Worm (Caenorhabditis elegans) whole organism, dauer: ENCODE data around the gene Y82E9BR.20.

Experiments used
- unc-62 ChIP-seq: sonication (generic microtip); optimal IDR thresholded peaks from 2 replicates; lab custom pipeline; 2017; ENCODE audit warnings: missing biosample characterization, missing genetic modification reagents, missing genetic modification characterization

Gene Y82E9BR.20

DNA sequence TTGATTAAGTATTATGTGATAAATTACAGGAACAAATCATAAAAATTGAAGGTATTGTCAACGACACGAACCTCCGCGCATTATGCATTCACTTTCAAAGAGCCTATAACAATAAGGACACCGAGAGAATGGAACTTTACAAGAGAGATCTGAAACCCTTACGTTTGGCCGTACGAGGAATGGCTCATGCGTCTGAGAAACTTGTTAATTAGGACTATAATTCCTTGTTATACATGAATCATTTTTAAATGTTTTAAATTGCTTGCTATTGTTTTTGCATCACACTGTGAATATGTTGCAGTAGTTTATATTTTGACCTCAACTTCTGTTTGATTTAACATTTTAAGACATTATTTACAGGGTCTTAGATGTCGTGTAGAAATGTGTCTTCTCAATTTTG is 28.9 kb downstream of the Y82E9BR.20 start, which contains the start of gene pals-18:
pals-18 (plus strand) TSS at position 301 of the 400 bp plus-strand sequence.
- no peak for TF ChIP-seq unc-62 (GFP tag; lab: Kevin White, UChicago)

DNA sequence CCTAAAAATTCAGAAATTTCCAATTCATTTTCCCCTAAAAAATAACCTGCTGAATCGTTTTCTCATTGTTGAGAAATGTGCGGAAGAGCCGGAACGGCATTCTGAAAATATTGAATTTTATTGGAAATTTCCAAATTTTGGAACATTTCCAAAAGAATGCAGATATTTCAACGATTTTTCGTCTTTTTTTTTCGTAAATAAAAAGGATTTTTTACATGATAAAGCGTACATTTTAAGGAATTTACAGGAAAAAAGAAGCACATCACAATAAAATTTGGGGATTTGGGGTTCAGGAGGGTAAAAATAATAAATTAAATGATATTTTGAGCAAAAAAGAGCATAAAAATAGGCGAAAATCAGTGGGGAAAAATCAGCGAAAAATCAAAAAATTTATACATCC is 34.9 kb downstream of the Y82E9BR.20 start, which contains the start of gene Y82E9BR.22:
Y82E9BR.22 (minus strand) TSS at position 101 of the 400 bp plus-strand sequence.
- TF ChIP-seq unc-62 (GFP tag; lab: Kevin White, UChicago), result no peak

DNA sequence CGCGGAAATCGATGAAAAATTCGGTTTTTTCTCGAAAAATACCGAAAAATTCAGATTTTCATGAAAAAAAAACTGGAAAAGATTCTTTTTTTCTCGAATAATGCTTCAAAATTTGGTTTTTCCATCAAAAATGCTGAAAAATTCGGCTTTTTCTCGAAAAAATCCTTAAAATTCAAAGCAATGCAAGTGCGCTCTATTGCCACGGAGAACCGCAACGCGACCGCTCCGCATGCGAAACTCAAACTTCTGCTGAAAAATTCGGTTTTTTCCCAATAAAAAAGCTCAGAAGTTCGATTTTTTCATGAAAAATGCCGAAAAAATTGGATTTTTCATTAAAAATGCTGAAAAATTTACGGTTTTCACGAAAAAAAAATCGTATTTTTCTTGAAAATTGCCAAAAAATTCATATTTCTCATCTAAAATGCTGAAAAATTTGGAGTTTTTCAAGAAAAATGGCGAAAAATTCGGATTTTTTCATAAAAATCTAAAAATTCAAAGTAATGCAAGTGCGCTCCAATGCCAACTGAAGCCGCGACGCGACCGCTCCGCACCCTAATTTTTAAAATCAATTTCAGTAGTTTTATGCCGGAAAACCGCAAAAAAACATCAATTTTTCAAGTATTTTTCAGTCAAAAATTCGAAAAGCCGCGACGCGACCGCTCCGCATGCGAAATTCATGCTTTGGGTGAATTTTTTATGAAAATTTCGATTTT is 39.1 kb downstream of the Y82E9BR.20 start:
- no peak for TF ChIP-seq unc-62 (GFP tag; lab: Kevin White, UChicago)

DNA sequence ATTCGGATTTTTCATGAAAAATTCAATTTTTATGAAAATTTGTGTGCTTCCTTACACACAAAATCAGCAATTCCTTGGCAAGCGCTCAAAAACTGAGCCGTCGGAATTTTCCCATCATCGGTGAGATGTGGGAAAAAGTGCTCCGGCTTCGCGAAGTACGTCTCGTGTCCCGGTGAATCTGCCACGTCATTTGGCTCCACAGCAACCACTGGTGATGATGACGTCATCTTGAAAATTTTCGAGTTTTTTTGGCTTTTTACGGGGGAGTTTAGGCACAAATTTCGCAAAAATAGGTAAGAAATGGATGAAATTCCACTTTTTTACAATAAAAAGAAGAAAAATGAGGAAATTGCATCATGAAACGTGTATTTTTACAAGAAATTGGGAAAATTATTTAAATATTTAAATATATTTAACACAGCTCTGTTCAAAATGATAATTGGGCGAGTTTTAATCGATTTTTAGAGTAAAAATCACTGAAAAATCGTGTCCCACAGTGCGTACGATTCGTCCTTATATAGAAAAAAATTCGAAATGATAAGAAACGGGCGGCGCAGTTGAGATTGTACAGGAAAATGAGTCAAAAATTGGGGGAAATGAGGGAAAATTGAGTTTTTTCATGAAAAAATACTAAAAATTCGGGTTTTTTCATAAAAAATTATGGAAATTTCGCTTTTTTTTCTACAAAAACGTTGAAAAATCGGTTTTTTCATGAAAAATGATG is 39.8 kb downstream of the Y82E9BR.20 start, which contains the start of gene Y82E9BR.14:
Y82E9BR.14 (minus strand) TSS at position 227 of the 724 bp plus-strand sequence.
- no peak for TF ChIP-seq unc-62 (GFP tag; lab: Kevin White, UChicago)

DNA sequence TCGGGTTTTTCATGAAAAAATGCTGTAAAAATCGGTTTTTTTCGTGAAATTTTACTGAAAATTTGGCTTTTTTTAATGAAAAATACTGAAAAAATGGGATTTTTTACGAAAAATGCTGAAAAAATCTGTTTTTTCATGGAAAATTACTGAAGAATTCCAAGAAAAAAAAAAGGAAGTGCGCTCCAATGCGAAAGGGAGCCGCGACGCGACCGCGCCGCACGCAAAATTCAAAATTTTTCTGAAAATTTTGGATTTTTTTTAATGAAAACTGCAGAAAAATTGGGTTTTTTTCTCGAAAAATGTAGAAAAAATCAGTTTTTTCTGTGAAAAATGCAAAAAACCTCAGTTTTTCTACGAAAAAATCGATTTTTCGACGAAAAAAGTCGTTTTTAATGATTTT is 42.4 kb downstream of the Y82E9BR.20 start:
- TF ChIP-seq unc-62 (GFP tag; lab: Kevin White, UChicago), result no peak

DNA sequence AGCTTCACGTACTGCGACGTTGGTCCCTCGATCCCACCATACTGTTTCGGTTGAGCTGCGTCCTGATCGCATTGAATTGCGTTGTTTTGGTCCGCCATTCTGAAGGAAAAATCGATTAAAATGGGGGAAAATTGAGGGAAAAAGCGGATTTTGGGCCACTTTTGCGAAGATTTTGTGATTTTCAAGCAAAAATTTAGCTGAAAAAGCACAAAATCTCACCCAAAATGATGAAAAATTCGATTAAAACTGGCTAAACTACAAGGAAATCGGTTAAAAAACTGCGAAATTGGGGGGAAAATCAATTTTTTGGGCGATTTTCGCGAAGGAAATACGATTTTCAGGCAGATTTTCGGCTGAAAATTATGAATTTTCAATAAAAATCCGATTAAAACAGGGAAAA is 42.9 kb downstream of the Y82E9BR.20 start, which contains the start of gene elc-1:
elc-1 (minus strand) TSS at position 101 of the 400 bp plus-strand sequence.
- no peak for TF ChIP-seq unc-62 (GFP tag; lab: Kevin White, UChicago)

DNA sequence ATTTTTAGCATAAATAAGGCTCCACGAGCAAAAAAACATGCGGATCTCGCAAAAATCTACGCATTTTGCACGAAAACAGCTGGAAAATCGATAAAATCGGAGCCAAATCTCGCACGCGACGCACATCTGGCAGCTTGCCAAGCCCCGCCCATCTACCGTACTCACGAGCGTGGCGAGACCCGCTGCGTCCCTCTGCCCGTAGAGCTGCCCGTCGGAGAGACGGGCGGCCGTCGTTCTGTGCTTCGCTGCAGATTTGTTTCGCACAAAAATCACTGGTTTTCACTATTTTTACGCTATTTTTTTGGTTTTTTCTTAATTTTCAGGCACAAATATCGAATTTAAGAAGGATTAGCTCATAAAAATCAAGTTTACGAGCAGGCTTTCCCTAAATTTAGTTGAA is 44.5 kb downstream of the Y82E9BR.20 start:
- no peak for TF ChIP-seq unc-62 (GFP tag; lab: Kevin White, UChicago)

DNA sequence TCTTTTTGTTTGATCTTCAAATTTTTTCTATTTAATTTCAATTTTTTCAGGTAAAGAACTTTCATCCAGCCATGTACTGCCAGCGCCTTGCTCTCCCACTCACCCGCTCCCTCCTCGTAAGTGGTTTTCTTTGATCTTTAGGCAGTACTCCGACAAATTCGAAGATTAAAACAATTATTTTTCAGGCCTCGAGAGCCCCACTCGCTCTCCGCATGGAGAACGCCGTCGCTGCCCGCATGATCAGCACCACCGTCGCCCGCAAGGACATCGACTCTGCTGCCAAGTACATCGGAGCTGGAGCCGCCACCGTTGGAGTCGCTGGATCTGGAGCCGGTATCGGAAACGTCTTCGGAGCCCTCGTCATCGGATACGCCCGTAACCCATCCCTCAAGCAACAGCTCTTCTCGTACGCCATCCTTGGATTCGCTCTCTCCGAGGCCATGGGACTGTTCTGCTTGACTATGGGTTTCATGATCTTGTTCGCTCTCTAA is 45.0 kb downstream of the Y82E9BR.20 start, which contains the start of gene Y82E9BR.3:
Y82E9BR.3 (plus strand) TSS at position 51 of the 491 bp plus-strand sequence.
- no peak for TF ChIP-seq unc-62 (GFP tag; lab: Kevin White, UChicago)

DNA sequence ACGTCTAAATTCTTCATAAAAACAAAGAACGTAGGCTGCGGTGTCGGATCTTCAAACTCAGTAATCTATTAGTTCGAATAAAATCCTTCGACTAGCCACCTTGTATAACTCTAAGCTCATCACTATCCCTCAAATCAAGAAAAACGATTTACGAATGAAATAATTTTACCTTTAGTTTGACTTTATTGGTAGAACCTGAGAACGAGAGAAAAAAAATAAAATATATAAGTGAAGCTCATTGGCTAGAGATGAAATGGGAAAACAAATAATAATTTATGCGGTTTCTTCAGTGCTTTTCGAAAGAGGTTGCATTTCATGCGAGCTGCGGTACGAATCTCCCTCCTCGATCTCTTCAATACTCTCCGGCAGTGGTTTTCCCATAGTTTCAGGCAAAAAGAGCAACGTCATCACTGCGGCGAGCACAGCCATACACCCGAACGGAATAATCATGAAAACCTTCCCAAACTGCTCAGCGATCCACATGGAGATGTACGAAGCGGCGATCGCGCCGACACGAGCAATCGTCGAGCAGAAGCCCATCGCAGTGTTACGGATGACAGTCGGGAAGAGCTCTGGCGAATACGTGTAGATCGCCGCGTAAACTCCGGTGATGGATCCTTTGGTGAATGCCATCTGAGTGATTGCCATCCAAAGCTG is 45.6 kb downstream of the Y82E9BR.20 start:
- no peak for TF ChIP-seq unc-62 (GFP tag; lab: Kevin White, UChicago)

DNA sequence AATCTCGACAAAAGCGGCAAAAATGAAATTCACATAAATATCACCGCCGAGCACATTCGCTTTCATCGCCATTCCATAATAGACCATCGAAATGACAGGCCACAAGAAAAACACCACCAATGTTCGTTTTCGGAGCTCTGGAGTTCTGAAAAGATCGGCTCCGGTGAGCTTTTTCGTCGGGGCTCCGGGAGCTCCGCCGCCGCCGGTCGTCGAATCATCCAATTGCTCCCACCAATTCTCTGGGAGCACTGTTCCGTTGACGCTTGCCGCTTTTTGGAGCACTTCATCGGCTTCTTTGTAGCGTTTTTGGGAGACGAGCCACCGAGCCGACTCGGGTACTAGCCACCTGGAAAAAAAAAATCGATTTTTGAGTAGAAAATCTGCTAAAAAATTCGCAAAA is 47.2 kb downstream of the Y82E9BR.20 start:
- TF ChIP-seq unc-62 (GFP tag; lab: Kevin White, UChicago), result no peak
